Fruit fly (Drosophila melanogaster): ENCODE data around the gene Use1.

Gene Use1

dm6 chr3L:9125261-9126020 lies 11.5 kb downstream of the Use1 start:
- TF ChIP-seq CTCF (optimal IDR thresholded peaks at IDR 0.05) = no peak
- TF ChIP-seq CG8478 (optimal IDR thresholded peaks at IDR 0.05) = no peak

dm6 chr3L:9124923-9125260 lies 12.1 kb downstream of the Use1 start:
- no peak for TF ChIP-seq CTCF (optimal IDR thresholded peaks at IDR 0.05)
- TF ChIP-seq CG8478 (optimal IDR thresholded peaks at IDR 0.05) = no peak

dm6 chr3L:9121289-9121688 lies 15.7 kb downstream of the Use1 start:
- TF ChIP-seq CTCF (optimal IDR thresholded peaks at IDR 0.05) = no peak
- TF ChIP-seq CG8478 (optimal IDR thresholded peaks at IDR 0.05) = no peak

dm6 chr3L:9119564-9119963 lies 17.4 kb downstream of the Use1 start:
- TF ChIP-seq CTCF (optimal IDR thresholded peaks at IDR 0.05) (no peak), CG8478 (optimal IDR thresholded peaks at IDR 0.05) (no peak)

- TF ChIP-seq CG8478 (optimal IDR thresholded peaks at IDR 0.05) (no peak), CTCF (optimal IDR thresholded peaks at IDR 0.05) (no peak)
Observed at dm6 chr3L:9115654-9116053, 21.3 kb downstream of the Use1 start.

- TF ChIP-seq CG8478 (optimal IDR thresholded peaks at IDR 0.05) (no peak), CTCF (optimal IDR thresholded peaks at IDR 0.05) (no peak)
Observed at dm6 chr3L:9114404-9114803, 22.6 kb downstream of the Use1 start.

- TF ChIP-seq CTCF (optimal IDR thresholded peaks at IDR 0.05) = no peak
- TF ChIP-seq CG8478 (optimal IDR thresholded peaks at IDR 0.05) = no peak
Observed at dm6 chr3L:9113582-9114282, 23.2 kb downstream of the Use1 start.

- TF ChIP-seq CG8478 (optimal IDR thresholded peaks at IDR 0.05) (no peak), CTCF (optimal IDR thresholded peaks at IDR 0.05) (no peak)
Observed at dm6 chr3L:9096648-9097047, 40.3 kb downstream of the Use1 start, which contains the start of gene CG13315. Gene CG13315, plus strand, starts transcription at chr3L:9096877.

dm6 chr3L:9095704-9096103 lies 41.3 kb downstream of the Use1 start:
- no peak for TF ChIP-seq CG8478 (optimal IDR thresholded peaks at IDR 0.05)

dm6 chr3L:9094980-9095425 lies 42.0 kb downstream of the Use1 start:
- TF ChIP-seq CG8478 (optimal IDR thresholded peaks at IDR 0.05) = no peak
- TF ChIP-seq CTCF (optimal IDR thresholded peaks at IDR 0.05) = no peak

- TF ChIP-seq CTCF (optimal IDR thresholded peaks at IDR 0.05) (no peak), CG8478 (optimal IDR thresholded peaks at IDR 0.05) (no peak)
Observed at dm6 chr3L:9092356-9093103, 44.5 kb downstream of the Use1 start, which contains the start of gene CG32032. Gene CG32032, plus strand, starts transcription at chr3L:9093053.
